Fruit fly (Drosophila melanogaster) whole organism, embryonic: ENCODE results near the gene Scr.

Experiments
- CG17802 ChIP-seq: fragments of 200-800 bp; sonication (Bioruptor generic); optimal IDR thresholded peaks from 2 replicates; lab custom pipeline; 2018; ENCODE audit warnings: missing biosample characterization, mild to moderate bottlenecking, missing genetic modification characterization, moderate library complexity
- CG32532 ChIP-seq: fragments of 200-800 bp; sonication (Bioruptor generic); IDR thresholded peaks from 2 replicates; pipeline ENCODE4 v1.3.6; 2022; ENCODE audit warnings: missing biosample characterization, missing genetic modification characterization
- CG32767 ChIP-seq: fragments of 200-800 bp; sonication (Bioruptor generic); IDR thresholded peaks from 2 replicates; pipeline ENCODE4 v1.3.6; 2022; ENCODE audit warnings: missing biosample characterization, missing genetic modification characterization
- CG33213 ChIP-seq: fragments of 200-800 bp; sonication (Bioruptor generic); optimal IDR thresholded peaks from 3 replicates; lab custom pipeline; 2016; ENCODE audit warnings: missing biosample characterization, missing genetic modification characterization
- CG33557 ChIP-seq: fragments of 200-800 bp; sonication (Bioruptor generic); optimal IDR thresholded peaks from 2 replicates; lab custom pipeline; 2019; ENCODE audit warnings: missing biosample characterization, mild to moderate bottlenecking, missing genetic modification characterization, moderate library complexity
- CG8388 ChIP-seq: fragments of 200-800 bp; sonication (Bioruptor generic); optimal IDR thresholded peaks from 2 replicates; lab custom pipeline; 2019; ENCODE audit warnings: missing biosample characterization, mild to moderate bottlenecking, missing genetic modification characterization, moderate library complexity
- Dip2 ChIP-seq: fragments of 200-800 bp; sonication (Bioruptor generic); IDR thresholded peaks from 2 replicates; pipeline ENCODE4 v1.3.6; 2022; ENCODE audit warnings: missing biosample characterization, missing genetic modification characterization
- Fer1 ChIP-seq: fragments of 200-800 bp; sonication (Bioruptor generic); optimal IDR thresholded peaks from 2 replicates; lab custom pipeline; 2017; ENCODE audit warnings: missing biosample characterization, mild to moderate bottlenecking, missing genetic modification characterization
- H2.0 ChIP-seq: fragments of 200-800 bp; sonication (Bioruptor generic); IDR thresholded peaks from 2 replicates; pipeline ENCODE4 v1.3.6; 2022; ENCODE audit warnings: missing biosample characterization, missing genetic modification characterization
- NC2α ChIP-seq: fragments of 200-800 bp; sonication (Bioruptor generic); optimal IDR thresholded peaks from 2 replicates; lab custom pipeline; 2016; ENCODE audit warnings: missing biosample characterization, missing genetic modification characterization
- Nf-YC ChIP-seq: fragments of 200-800 bp; optimal IDR thresholded peaks from 3 replicates; lab custom pipeline; 2019; ENCODE audit warnings: missing biosample characterization, mild to moderate bottlenecking, missing genetic modification characterization, moderate library complexity
- ftz-f1 ChIP-seq: fragments of 200-800 bp; sonication (Bioruptor generic); optimal IDR thresholded peaks from 2 replicates; lab custom pipeline; 2016; ENCODE audit warnings: missing biosample characterization, missing genetic modification characterization
- insv ChIP-seq, 2 experiments: fragments of 200-800 bp; sonication (Bioruptor generic); optimal IDR thresholded peaks; 3 replicates each; lab custom pipeline; 2016 to 2018; ENCODE audit warnings: missing biosample characterization in 2 of 2, missing genetic modification characterization in 2 of 2
- otp ChIP-seq: fragments of 200-800 bp; sonication (Bioruptor generic); IDR thresholded peaks from 3 replicates; pipeline ENCODE4, ENCODE4 v1.3.6; 2022; ENCODE audit warnings: missing biosample characterization, missing genetic modification characterization

dm6 chr3R:6791189-6791886 is 58.4 kb downstream of the Scr start, which contains the start of gene Dfd:
- TF ChIP-seq otp (GFP tag; lab: Robert Waterston, UW) (0 out of 3 replicates have a peak, but pooled peaks have one; percentile 29), CG33213 (GFP tag; lab: Kevin White, UChicago) (no peak), Dip2 (GFP tag; lab: Robert Waterston, UW) (no peak), CG32767 (GFP tag; lab: Robert Waterston, UW) (0 out of 2 replicates have a peak, but pooled peaks have one; percentile 32), Fer1 (GFP tag; lab: Kevin White, UChicago) (no peak), Nf-YC (peak; percentile 99), CG32532 (GFP tag; lab: Robert Waterston, UW) (peak; percentile 51), CG8388 (GFP tag; lab: Kevin White, UChicago) (peak; percentile 42), insv (GFP tag; optimal IDR thresholded peaks at IDR 0.05; lab: Kevin White, UChicago) (no peak), CG33557 (peak; percentile 29), NC2α (GFP tag; lab: Kevin White, UChicago) (no peak), ftz-f1 (peak; percentile 92), CG17802 (peak; percentile 2), H2.0 (GFP tag; lab: Robert Waterston, UW) (peak; percentile 30)
